Worm (Caenorhabditis elegans): ENCODE measurements around the gene grl-28.

ce11 chrV:3530403-3530802 lies 21.3 kb downstream of the grl-28 start, which contains the start of gene srbc-66:
- no peak for TF ChIP-seq elt-1 (tag; optimal IDR thresholded peaks at IDR 0.05; ENCODE audit: borderline replicate concordance, insufficient read depth)
- TF ChIP-seq mep-1 (tag; optimal IDR thresholded peaks at IDR 0.05) = no peak
- no peak for TF ChIP-seq sptf-1 (tag; optimal IDR thresholded peaks at IDR 0.05)
- TF ChIP-seq unc-62 (GFP tag; optimal IDR thresholded peaks at IDR 0.05) = no peak
- no peak for TF ChIP-seq nhr-28 (tag; optimal IDR thresholded peaks at IDR 0.05)
- no peak for TF ChIP-seq elt-3 (tag; optimal IDR thresholded peaks at IDR 0.05)

Data from whole organism, mixed stage, embryonic.